Fruit fly (Drosophila melanogaster): ENCODE data around the gene CG6118.

DNA sequence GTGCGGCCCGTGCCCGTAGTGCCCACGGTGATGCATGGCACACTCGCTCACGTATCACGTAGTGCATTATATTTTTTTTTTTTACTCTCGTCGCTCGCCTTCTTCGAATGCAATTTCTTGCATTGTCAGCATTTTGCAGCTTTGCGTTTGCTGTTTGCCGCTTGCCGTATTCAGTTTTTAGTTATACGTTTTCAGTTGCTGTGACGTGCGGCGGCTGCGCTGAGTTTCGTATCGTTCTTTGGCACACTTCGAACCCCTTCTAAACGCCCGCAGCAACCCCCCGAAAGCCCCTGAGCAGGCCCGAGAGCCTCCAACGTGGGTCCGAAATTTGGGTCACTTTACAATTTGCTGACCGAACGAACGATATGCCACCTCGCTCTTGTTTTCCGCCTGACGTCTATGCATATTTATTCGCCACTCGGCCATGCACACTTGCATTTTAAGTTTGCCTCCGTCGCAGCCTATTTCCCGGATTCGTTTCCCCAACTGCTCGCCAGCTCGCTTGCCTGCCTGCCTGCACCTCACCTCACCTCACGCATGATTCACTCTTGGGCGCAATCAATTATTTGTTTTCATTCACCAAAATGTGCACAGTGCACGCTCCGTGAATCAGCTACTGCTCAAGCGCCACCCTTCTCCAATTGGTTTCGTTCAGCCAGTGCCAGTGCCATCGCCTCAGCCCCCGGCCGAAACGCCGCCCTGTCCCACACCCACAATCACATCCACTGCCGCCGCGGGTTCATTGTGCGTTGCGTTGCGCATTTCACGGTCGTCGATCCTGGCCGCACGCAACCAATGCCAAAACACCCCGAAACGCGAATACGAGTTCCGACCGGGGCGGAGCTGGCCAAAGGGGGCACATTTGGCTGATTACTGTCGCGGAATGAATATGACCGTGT lies 23.6 kb downstream of the CG6118 start:
- TF ChIP-seq psq (optimal IDR thresholded peaks at IDR 0.05), result no peak
- no peak for TF ChIP-seq ttk (optimal IDR thresholded peaks at IDR 0.05)
- no peak for TF ChIP-seq Sin3A (optimal IDR thresholded peaks at IDR 0.05)
- no peak for TF ChIP-seq h (optimal IDR thresholded peaks at IDR 0.05)
- no peak for TF ChIP-seq Myc (optimal IDR thresholded peaks at IDR 0.05)

Measured in Kc167 (cell line).